Fruit fly (Drosophila melanogaster): ENCODE data around the gene Miro.

Miro gene

DNA sequence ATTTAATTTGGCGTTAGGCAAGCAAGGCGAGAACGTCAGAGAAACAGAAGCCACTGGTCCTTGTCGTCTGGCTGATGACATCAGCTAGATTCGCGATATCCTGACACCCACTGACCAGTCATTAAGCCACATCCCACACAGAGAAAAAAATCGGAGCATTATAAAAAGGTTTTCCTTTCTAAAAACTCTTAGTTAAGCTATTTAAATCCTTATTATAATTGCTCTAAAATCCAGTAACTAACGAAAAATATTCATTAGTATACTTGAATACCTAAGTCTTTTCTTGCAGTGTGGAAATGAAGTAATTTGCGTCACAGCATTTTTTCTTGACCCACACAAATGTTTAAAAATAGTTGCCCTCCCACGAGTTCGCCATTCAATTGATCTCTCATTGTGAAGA, 30.2 kb upstream of the Miro start (continued):
- TF ChIP-seq CG7928 (GFP tag; optimal IDR thresholded peaks at IDR 0.05) = no peak
- TF ChIP-seq CG1647 (GFP tag; optimal IDR thresholded peaks at IDR 0.05) = no peak
- no peak for TF ChIP-seq gt (GFP tag; IDR thresholded peaks at IDR 0.05)
- no peak for TF ChIP-seq disco-r (GFP tag; optimal IDR thresholded peaks at IDR 0.05)
- TF ChIP-seq slbo (GFP tag; IDR thresholded peaks at IDR 0.05) = no peak
- TF ChIP-seq Optix (GFP tag; IDR thresholded peaks at IDR 0.05) = no peak
- TF ChIP-seq Abd-B (GFP tag; optimal IDR thresholded peaks at IDR 0.05) = no peak
- TF ChIP-seq CG12104 (GFP tag; optimal IDR thresholded peaks at IDR 0.05) = no peak
- TF ChIP-seq crc (GFP tag; optimal IDR thresholded peaks at IDR 0.05) = no peak
- peak; percentile 57; the same call in 1 of the 2 replicates for TF ChIP-seq CG32532 (GFP tag; IDR thresholded peaks at IDR 0.05)
- peak; percentile 3 for TF ChIP-seq CG8924 (tag; optimal IDR thresholded peaks at IDR 0.05)
- no peak for TF ChIP-seq tap (tag; optimal IDR thresholded peaks at IDR 0.05)
- TF ChIP-seq Hand (GFP tag; optimal IDR thresholded peaks at IDR 0.05) = peak; percentile 9
- TF ChIP-seq CG4328 (GFP tag; optimal IDR thresholded peaks at IDR 0.05) = no peak
- no peak for TF ChIP-seq CG7271 (tag; optimal IDR thresholded peaks at IDR 0.05)
- TF ChIP-seq HHEX (GFP tag; optimal IDR thresholded peaks at IDR 0.05) = no peak
- TF ChIP-seq CG13287 (GFP tag; IDR thresholded peaks at IDR 0.05; ENCODE audit: partially characterized antibody) = no peak
- no peak for TF ChIP-seq pros (GFP tag; optimal IDR thresholded peaks at IDR 0.05)
- no peak for TF ChIP-seq CG2678 (tag; optimal IDR thresholded peaks at IDR 0.05)
- TF ChIP-seq Dbx (GFP tag; IDR thresholded peaks at IDR 0.05) = no peak
- TF ChIP-seq NC2β (GFP tag; optimal IDR thresholded peaks at IDR 0.05) = no peak
- TF ChIP-seq Bgb (GFP tag; IDR thresholded peaks at IDR 0.05; ENCODE audit: partially characterized antibody) = no peak
- no peak for TF ChIP-seq Deaf1 (tag; optimal IDR thresholded peaks at IDR 0.05)
- TF ChIP-seq sug (tag; optimal IDR thresholded peaks at IDR 0.05) = no peak
- no peak for TF ChIP-seq pita (GFP tag; optimal IDR thresholded peaks at IDR 0.05)
- TF ChIP-seq Poxn (GFP tag; IDR thresholded peaks at IDR 0.05) = no peak
- peak; percentile 16 for TF ChIP-seq Chrac-16 (GFP tag; optimal IDR thresholded peaks at IDR 0.05)
- no peak for TF ChIP-seq cas (GFP tag; IDR thresholded peaks at IDR 0.05)
- TF ChIP-seq CG12659 (GFP tag; optimal IDR thresholded peaks at IDR 0.05) = peak; percentile 4
- peak; percentile 9 to 14 for TF ChIP-seq dpn (GFP tag; optimal IDR thresholded peaks at IDR 0.05)
- no peak for TF ChIP-seq CG11085 (GFP tag; IDR thresholded peaks at IDR 0.05)
- no peak for TF ChIP-seq Nf-YC (tag; optimal IDR thresholded peaks at IDR 0.05)
- TF ChIP-seq zf30C (GFP tag; optimal IDR thresholded peaks at IDR 0.05) = no peak
- no peak for TF ChIP-seq CG2129 (GFP tag; IDR thresholded peaks at IDR 0.05; ENCODE audit: partially characterized antibody)
- TF ChIP-seq H15 (GFP tag; IDR thresholded peaks at IDR 0.05) = no peak
- TF ChIP-seq CG13123 (GFP tag; optimal IDR thresholded peaks at IDR 0.05) = no peak
- TF ChIP-seq lbe (GFP tag; optimal IDR thresholded peaks at IDR 0.05) = no peak
- no peak for TF ChIP-seq otp (GFP tag; IDR thresholded peaks at IDR 0.05)
- no peak for TF ChIP-seq sima (GFP tag; optimal IDR thresholded peaks at IDR 0.05)
- no peak for TF ChIP-seq corto (GFP tag; optimal IDR thresholded peaks at IDR 0.05)
- TF ChIP-seq Dad (GFP tag; optimal IDR thresholded peaks at IDR 0.05) = no peak
- no peak for TF ChIP-seq CG8281 (tag; optimal IDR thresholded peaks at IDR 0.05)
- TF ChIP-seq chif (GFP tag; optimal IDR thresholded peaks at IDR 0.05) = peak in 1 of 2 experiments; percentile 14
- no peak for TF ChIP-seq eyg (GFP tag; optimal IDR thresholded peaks at IDR 0.05)
- TF ChIP-seq PHDP (tag; optimal IDR thresholded peaks at IDR 0.05) = peak; percentile 42
- TF ChIP-seq CG33557 (GFP tag; optimal IDR thresholded peaks at IDR 0.05) = no peak
- TF ChIP-seq bowl (GFP tag; IDR thresholded peaks at IDR 0.05) = no peak
- TF ChIP-seq fu2 (GFP tag; optimal IDR thresholded peaks at IDR 0.05) = no peak
- no peak for TF ChIP-seq BtbVII (GFP tag; optimal IDR thresholded peaks at IDR 0.05)
- TF ChIP-seq ssp (GFP tag; IDR thresholded peaks at IDR 0.05) = no peak
- TF ChIP-seq Lim3 (GFP tag; IDR thresholded peaks at IDR 0.05) = no peak
- TF ChIP-seq NK7.1 (GFP tag; optimal IDR thresholded peaks at IDR 0.05) = no peak

Data from whole organism, embryonic.